Fruit fly (Drosophila melanogaster) ovary, adult (tissue): ENCODE data around the gene sunn.

ENCODE experiments used
- CG17801 ChIP-seq: fragments of 200-800 bp; optimal IDR thresholded peaks from 2 replicates; lab custom pipeline; 2019; ENCODE audit warnings: missing biosample characterization, mild to moderate bottlenecking, missing genetic modification characterization, moderate library complexity; ENCODE audit not compliant: partially characterized antibody

sunn gene

dm6 chr3L:11728147-11728546, at the start of gene sunn:
Gene sunn, plus strand, starts transcription at chr3L:11728348.
- no peak for TF ChIP-seq CG17801 (GFP tag; lab: Kevin White, UChicago)

DNA sequence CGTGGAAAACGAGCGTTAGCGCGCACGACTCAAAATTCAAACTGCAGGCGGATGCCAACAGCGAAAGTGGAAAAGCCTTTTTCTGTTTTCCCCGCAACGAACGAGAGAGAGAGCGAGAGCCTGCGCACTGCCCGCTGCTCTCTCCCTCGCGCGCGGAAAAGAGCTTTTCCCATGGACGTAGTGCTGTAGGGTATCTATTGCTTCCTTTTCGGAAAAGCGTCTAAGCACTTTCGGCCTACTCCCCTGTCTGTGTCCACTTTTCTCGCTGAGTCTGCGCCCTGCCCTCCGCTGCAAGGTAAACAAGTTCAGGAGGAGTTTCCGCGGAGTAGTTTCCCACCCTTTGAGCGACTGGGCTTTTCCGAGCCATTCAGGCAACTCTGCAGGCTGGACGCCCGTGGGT, 47.9 kb upstream of the sunn start, which contains the start of gene CG32085:
Gene CG32085 (minus strand): TSS at position 47 of the 400 bp plus-strand sequence.
- TF ChIP-seq CG17801 (GFP tag; lab: Kevin White, UChicago) = no peak

DNA sequence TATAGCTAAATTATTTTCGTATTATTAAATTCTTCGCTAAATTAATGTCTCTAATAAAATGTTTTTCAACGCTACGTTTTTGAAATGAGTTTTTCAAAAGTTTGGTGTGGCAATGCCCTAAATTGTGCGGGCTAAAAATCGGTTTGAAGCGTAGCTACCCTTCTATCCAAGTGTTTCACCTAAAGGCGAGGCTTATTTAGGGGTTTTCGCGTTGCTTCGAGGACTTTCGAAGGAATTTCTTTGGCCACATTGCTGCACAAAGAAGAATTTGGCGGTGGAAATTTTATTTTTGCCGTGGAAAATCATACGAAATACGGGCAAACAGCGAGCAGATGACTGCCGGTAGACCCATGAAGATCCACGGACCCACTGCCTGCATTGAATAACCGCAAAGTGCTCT, 46.4 kb upstream of the sunn start, which contains the start of gene TfIIEalpha:
Gene TfIIEalpha (plus strand): TSS at position 245 of the 400 bp plus-strand sequence.
- TF ChIP-seq CG17801 (GFP tag; lab: Kevin White, UChicago) = peak; percentile 24

dm6 chr3L:11683819-11684521, 44.2 kb upstream of the sunn start, which contains the start of gene Sugb:
Gene Sugb, plus strand, starts transcription at chr3L:11683980.
- TF ChIP-seq CG17801 (GFP tag; lab: Kevin White, UChicago) = peak; percentile 38

DNA sequence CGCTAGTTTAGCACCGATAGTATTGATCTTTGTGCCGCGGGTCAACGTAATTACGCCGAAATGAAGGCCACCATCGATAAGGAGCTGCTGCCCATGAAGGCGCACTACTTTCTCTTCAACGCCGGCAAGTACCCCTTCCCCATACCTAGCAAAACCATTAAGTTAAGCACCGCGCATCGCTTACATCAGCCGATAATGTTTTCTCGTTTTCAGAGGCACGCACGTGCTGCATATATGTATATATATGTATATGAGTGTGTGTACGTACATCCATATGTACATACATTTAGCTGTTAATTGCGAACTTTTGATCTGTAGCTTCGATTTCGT, 43.7 kb upstream of the sunn start:
- TF ChIP-seq CG17801 (GFP tag; lab: Kevin White, UChicago) = no peak

- TF ChIP-seq CG17801 (GFP tag; lab: Kevin White, UChicago) = no peak
Measured at dm6 chr3L:11685876-11686275, 42.3 kb upstream of the sunn start.

DNA sequence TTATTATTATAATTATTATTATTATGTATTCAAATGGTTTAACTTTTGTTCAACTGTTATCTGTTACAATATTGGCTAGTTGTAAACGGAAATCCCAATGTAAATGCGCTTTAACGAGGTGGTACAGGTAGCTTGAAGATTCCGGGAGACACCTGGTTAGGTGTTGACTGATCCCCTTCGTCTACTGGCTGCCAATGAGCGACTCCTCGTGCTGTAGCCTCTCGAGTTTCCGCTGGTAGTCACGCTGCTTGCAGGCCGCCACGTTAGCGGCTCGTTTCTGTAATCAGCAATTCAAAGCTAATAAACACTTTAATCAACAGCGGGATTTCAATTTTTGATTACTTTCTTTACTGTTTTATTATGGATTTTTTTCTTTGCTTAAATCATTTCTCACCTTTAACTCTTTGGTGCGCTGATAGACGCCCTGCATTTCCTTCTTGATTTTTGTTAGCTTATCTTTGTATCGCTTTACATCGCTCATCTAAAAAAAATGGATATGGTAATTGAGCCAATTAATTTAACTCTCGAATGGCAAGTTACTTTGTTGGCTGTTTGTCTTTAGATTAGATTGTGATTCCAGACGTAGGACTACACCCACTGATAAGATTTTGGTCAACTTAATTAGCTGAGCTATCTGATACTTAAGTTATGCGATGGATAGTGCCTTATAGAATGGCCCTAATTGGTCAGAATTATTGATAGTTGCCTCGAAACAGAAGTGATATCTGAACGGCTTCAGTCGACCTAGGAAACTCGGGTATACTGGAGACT, 38.1 kb upstream of the sunn start:
- peak; percentile 48 for TF ChIP-seq CG17801 (GFP tag; lab: Kevin White, UChicago)

dm6 chr3L:11691203-11691797, 36.8 kb upstream of the sunn start, which contains the start of the genes Pldn and CG14135:
Gene Pldn, minus strand, starts transcription at chr3L:11691399.
Gene CG14135, plus strand, starts transcription at chr3L:11691571.
- no peak for TF ChIP-seq CG17801 (GFP tag; lab: Kevin White, UChicago)

DNA sequence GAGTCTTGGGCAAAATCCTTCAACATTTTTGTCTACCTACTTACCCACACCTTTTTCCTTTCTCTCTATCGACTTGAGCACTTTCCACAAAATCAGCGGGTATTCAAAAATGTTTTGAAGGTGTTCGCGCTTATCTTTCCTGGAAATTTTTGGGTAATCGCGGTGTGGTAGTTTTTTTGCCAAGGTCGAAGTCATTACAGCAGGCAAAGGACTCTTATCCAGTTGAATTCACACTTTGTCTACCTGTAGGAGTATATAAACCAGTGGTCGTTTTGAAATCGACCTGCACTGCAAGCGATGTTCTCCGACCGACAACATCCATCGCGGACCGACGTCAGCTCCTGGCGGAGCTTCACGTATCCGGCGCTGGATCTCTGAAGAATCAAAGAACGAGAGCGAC, 35.3 kb upstream of the sunn start:
- TF ChIP-seq CG17801 (GFP tag; lab: Kevin White, UChicago) = no peak

DNA sequence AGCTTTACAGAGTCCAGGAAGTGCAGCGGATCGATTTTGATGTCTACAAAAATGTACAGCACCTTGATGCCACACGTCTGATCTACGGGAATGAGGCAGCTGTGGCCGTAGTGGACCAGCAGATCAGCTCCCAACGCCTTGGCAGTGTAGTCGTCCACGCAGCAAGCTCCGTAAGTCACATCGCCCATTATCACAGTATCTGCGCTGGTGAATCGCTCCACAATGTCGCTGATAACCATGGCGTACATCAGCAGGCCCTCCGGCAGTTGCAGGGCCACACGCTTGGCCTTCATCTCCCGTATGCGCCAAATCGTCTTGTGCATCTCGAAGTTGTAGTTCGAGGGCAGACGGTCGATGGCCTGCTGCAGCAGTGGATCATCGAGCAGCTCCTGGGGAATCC, 33.1 kb upstream of the sunn start:
- TF ChIP-seq CG17801 (GFP tag; lab: Kevin White, UChicago) = no peak

dm6 chr3L:11695827-11696226, 32.3 kb upstream of the sunn start:
- no peak for TF ChIP-seq CG17801 (GFP tag; lab: Kevin White, UChicago)

DNA sequence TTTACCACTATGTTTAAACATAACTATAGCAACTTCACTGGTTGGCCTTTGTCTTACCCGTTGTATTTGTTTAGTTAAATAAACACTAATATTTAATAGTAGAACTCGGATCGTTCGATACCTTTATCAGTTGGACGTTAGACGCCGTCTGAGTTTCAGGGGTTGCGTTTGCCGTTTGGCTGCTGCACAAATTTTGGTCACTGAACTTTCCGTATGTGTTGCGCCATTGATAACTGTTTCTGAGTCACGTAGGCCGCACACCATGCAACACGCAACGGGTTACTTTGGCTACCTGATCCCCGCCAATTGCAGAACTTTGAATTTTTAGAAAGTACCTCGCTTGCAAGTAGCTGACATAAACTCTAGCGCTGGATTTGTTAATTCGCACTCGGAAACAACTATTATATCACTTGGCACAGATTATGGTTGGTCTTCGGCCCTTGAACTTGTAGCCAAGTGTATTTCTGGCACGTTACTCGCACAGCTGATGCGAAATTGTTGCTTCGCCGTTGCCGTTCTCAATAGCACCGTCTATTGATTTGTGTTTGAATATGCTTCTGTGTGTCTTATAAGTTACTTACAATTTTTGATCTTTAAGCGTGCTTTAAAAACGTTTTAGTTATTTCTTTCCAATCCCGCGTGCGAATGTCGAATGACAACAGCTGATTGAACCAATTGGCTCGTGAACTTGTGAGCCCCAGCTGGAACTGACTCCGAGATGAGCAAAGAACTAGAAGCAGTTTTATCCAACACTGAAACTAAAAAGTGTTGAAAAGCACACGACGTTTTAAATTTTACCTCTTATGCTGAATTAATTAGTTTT, 31.6 kb upstream of the sunn start, which contains the start of gene Dph1:
Gene Dph1 (minus strand): TSS at position 670 of the 823 bp plus-strand sequence.
- TF ChIP-seq CG17801 (GFP tag; lab: Kevin White, UChicago) = peak; percentile 75

- no peak for TF ChIP-seq CG17801 (GFP tag; lab: Kevin White, UChicago)
Measured at dm6 chr3L:11699163-11699562, 29.0 kb upstream of the sunn start, which contains the start of gene Dnai2. Gene Dnai2, minus strand, starts transcription at chr3L:11699263.

- no peak for TF ChIP-seq CG17801 (GFP tag; lab: Kevin White, UChicago)
Measured at dm6 chr3L:11701649-11702048, 26.5 kb upstream of the sunn start.
